Fruit fly (Drosophila melanogaster) whole organism: ENCODE data around the gene LanB1.

ENCODE experiments used
- Dll ChIP-seq: fragments of >200 bp; optimal IDR thresholded peaks from 2 replicates; lab custom pipeline; 2017
- EcR ChIP-seq, 2 experiments: fragments of >200 bp; optimal IDR thresholded peaks; 2 replicates each; lab custom pipeline; 2017; ENCODE audit warnings: missing biosample characterization in 2 of 2, missing genetic modification characterization in 2 of 2, missing genetic modification reagents in 2 of 2
- psq ChIP-seq: fragments of >200 bp; optimal IDR thresholded peaks from 2 replicates; lab custom pipeline; 2017

dm6 chr2L:7821279-7821848, 10.1 kb downstream of the LanB1 start:
- no peak for TF ChIP-seq EcR (GFP tag; optimal IDR thresholded peaks at IDR 0.05; lab: Kevin White, UChicago)
- TF ChIP-seq Dll (lab: Kevin White, UChicago) = no peak
- TF ChIP-seq psq (lab: Kevin White, UChicago) = no peak
